Fruit fly (Drosophila melanogaster) whole organism, adult: ENCODE measurements around the gene CG31157.

Experiments
- CG11617 ChIP-seq: fragments of 200-800 bp; sonication (Bioruptor generic); optimal IDR thresholded peaks from 2 replicates; lab custom pipeline; 2017; ENCODE audit warnings: mild to moderate bottlenecking, missing biosample characterization, missing genetic modification reagents, missing genetic modification characterization
- CG12768 ChIP-seq: fragments of 200-800 bp; sonication (Bioruptor generic); optimal IDR thresholded peaks from 2 replicates; lab custom pipeline; 2017; ENCODE audit warnings: missing biosample characterization, missing genetic modification characterization, mild to moderate bottlenecking, moderate library complexity, missing genetic modification reagents
- CG14711 ChIP-seq: fragments of 200-800 bp; sonication (Bioruptor generic); optimal IDR thresholded peaks from 2 replicates; lab custom pipeline; 2018; ENCODE audit warnings: missing biosample characterization, mild to moderate bottlenecking, missing genetic modification characterization, moderate library complexity
- CG1620 ChIP-seq: fragments of 200-800 bp; sonication (Bioruptor generic); optimal IDR thresholded peaks from 2 replicates; lab custom pipeline; 2016; ENCODE audit warnings: missing biosample characterization, missing genetic modification characterization
- CG33017 ChIP-seq: fragments of 200-800 bp; sonication (Bioruptor generic); optimal IDR thresholded peaks from 2 replicates; lab custom pipeline; 2018; ENCODE audit warnings: missing biosample characterization, mild to moderate bottlenecking, missing genetic modification characterization, moderate library complexity
- CG5204 ChIP-seq: fragments of 200-800 bp; sonication (Bioruptor generic); optimal IDR thresholded peaks from 2 replicates; lab custom pipeline; 2016; ENCODE audit warnings: missing biosample characterization, missing genetic modification characterization
- CG7045 ChIP-seq: fragments of 200-800 bp; sonication (Bioruptor generic); optimal IDR thresholded peaks from 2 replicates; lab custom pipeline; 2017; ENCODE audit warnings: missing biosample characterization, mild to moderate bottlenecking, missing genetic modification characterization
- CG7101 ChIP-seq: fragments of 200-800 bp; sonication (Bioruptor generic); optimal IDR thresholded peaks from 2 replicates; lab custom pipeline; 2018; ENCODE audit warnings: missing biosample characterization, mild to moderate bottlenecking, missing genetic modification characterization, moderate library complexity
- Clk ChIP-seq: fragments of 200-800 bp; sonication (Bioruptor generic); optimal IDR thresholded peaks from 2 replicates; lab custom pipeline; 2017; ENCODE audit warnings: missing biosample characterization, missing genetic modification characterization
- Hr96 ChIP-seq: fragments of 200-800 bp; sonication (Bioruptor generic); optimal IDR thresholded peaks from 2 replicates; lab custom pipeline; 2016; ENCODE audit warnings: missing biosample characterization, missing genetic modification characterization
- Mnt ChIP-seq: fragments of 200-800 bp; sonication (Bioruptor generic); optimal IDR thresholded peaks from 2 replicates; lab custom pipeline; 2016; ENCODE audit warnings: missing biosample characterization, mild to moderate bottlenecking, missing genetic modification characterization
- bab1 ChIP-seq: fragments of 200-800 bp; sonication (Bioruptor generic); optimal IDR thresholded peaks from 3 replicates; lab custom pipeline; 2019; ENCODE audit warnings: missing biosample characterization, mild to moderate bottlenecking, missing genetic modification characterization, moderate library complexity
- cic ChIP-seq: fragments of 200-800 bp; sonication (Bioruptor generic); optimal IDR thresholded peaks from 2 replicates; lab custom pipeline; 2017; ENCODE audit warnings: missing biosample characterization, mild to moderate bottlenecking, missing genetic modification characterization, moderate library complexity
- cnc ChIP-seq, 2 experiments: fragments of >200 bp; optimal IDR thresholded peaks; 2 replicates each; lab custom pipeline; 2017
- kay ChIP-seq: fragments of 200-800 bp; sonication (Bioruptor generic); peaks from one replicate; lab custom pipeline; 2016; ENCODE audit warnings: missing biosample characterization, missing genetic modification characterization, borderline replicate concordance
- ovo ChIP-seq: fragments of 200-800 bp; sonication (Bioruptor generic); optimal IDR thresholded peaks from 2 replicates; lab custom pipeline; 2016; ENCODE audit warnings: missing biosample characterization, missing genetic modification characterization
- pad ChIP-seq: fragments of 200-800 bp; sonication (Bioruptor generic); optimal IDR thresholded peaks from 3 replicates; lab custom pipeline; 2017; ENCODE audit warnings: missing biosample characterization, missing genetic modification characterization, mild to moderate bottlenecking, moderate library complexity, missing genetic modification reagents
- tj ChIP-seq: fragments of 200-800 bp; sonication (Bioruptor generic); optimal IDR thresholded peaks from 3 replicates; lab custom pipeline; 2017; ENCODE audit warnings: missing biosample characterization, mild to moderate bottlenecking, missing genetic modification characterization, moderate library complexity
- toe ChIP-seq: fragments of 200-800 bp; sonication (Bioruptor generic); optimal IDR thresholded peaks from 2 replicates; lab custom pipeline; 2016; ENCODE audit warnings: missing biosample characterization, missing genetic modification characterization

CG31157 gene

DNA sequence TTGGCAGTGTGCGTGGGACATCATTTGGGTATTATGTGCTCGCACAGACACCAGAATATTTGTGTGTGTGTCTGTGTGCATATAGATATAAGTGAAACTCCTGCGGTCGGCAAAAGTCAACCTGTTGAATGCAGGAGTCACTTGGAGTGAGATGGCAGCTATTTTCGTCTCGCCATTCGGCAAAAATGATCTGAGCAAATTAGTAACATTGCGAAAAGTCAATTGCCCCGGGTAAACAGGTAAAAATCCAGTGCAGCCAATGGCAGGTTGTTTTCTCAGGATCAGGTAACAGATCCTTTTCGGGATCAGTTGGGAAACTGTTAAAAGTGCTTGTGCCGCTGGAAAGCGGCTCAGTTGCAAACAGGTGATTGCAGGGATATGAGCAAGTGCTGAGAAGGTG lies 24.5 kb downstream of the CG31157 start:
- TF ChIP-seq bab1 (GFP tag; lab: Kevin White, UChicago) (no peak), Clk (GFP tag; lab: Kevin White, UChicago) (no peak), Hr96 (GFP tag; lab: Kevin White, UChicago) (no peak), tj (GFP tag; lab: Kevin White, UChicago) (no peak), CG5204 (GFP tag; lab: Kevin White, UChicago) (no peak), CG7101 (tag; lab: Kevin White, UChicago) (no peak), kay (GFP tag; lab: Kevin White, UChicago) (no peak)

DNA sequence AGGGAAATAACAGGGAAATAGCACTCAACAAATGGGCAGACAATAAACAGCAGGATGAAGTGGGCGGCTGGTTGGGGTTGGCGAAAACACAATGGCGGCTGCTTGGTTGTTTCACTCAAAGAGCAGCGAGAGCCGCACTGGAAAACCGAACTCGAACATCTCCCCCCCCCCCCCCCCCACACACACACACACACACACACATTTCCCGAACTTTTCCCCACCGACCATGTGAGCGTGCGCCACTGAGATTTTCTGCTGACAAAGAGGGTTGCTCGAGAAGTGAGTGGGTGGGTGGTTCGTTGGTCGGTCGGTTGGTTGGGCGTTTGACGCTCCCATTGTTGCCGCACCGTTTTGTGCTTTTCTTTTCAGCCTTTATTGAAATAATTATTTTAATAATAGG lies 25.6 kb downstream of the CG31157 start:
- TF ChIP-seq CG14711 (tag; lab: Kevin White, UChicago) (no peak), Mnt (GFP tag; lab: Kevin White, UChicago) (no peak), bab1 (GFP tag; lab: Kevin White, UChicago) (no peak), tj (GFP tag; lab: Kevin White, UChicago) (no peak), Hr96 (GFP tag; lab: Kevin White, UChicago) (no peak), CG12768 (GFP tag; lab: Kevin White, UChicago) (no peak), CG1620 (no peak), kay (GFP tag; lab: Kevin White, UChicago) (no peak), ovo (GFP tag; lab: Kevin White, UChicago) (no peak), CG7101 (tag; lab: Kevin White, UChicago) (no peak), cic (GFP tag; lab: Kevin White, UChicago) (no peak), CG33017 (tag; lab: Kevin White, UChicago) (no peak), CG7045 (GFP tag; lab: Kevin White, UChicago) (no peak), CG11617 (GFP tag; lab: Kevin White, UChicago) (no peak), cnc (optimal IDR thresholded peaks at IDR 0.05; lab: Kevin White, UChicago) (no peak), Clk (GFP tag; lab: Kevin White, UChicago) (no peak), CG5204 (GFP tag; lab: Kevin White, UChicago) (no peak)

DNA sequence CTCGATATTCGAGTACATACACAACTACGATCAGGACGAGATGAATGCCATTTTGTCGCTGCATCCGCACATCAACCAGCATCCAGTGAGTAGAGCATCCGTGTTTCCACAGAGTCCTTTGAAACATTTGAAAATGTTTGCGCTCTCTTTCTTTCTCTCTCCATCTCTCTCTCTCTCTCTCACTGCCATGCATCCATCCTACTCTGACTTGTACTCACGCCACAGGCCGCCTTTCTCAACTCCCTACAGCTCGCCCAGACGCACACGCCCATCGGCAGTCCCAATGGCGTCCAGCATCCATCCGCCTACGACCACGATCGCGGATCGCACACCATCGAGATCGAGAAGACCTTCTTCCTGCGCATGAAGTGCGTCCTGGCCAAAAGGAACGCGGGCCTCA lies 27.1 kb downstream of the CG31157 start:
- no peak for TF ChIP-seq tj (GFP tag; lab: Kevin White, UChicago)

DNA sequence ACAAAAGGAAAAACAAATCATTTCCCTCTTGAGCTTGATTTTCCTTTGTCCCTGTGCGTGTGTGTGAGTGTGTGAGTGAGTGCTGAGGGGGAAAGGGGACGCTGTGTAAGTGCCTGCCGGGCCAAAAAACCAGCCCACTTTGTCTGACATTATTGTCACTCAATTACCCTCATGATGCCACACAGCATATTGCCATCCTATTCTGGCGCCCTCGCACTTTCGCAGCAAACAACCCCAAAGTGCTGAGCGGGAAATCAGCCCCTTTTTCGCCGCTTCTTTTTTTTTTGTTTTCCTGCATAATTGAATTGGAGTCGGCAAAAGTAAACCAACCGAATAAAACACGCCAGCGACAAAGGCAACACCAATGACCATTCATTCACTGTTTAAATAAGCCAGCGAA lies 28.2 kb downstream of the CG31157 start:
- TF ChIP-seq CG12768 (GFP tag; lab: Kevin White, UChicago) (no peak), pad (no peak), toe (GFP tag; lab: Kevin White, UChicago) (no peak), CG5204 (GFP tag; lab: Kevin White, UChicago) (no peak), Clk (GFP tag; lab: Kevin White, UChicago) (no peak), ovo (GFP tag; lab: Kevin White, UChicago) (no peak), bab1 (GFP tag; lab: Kevin White, UChicago) (no peak), kay (GFP tag; lab: Kevin White, UChicago) (no peak)

DNA sequence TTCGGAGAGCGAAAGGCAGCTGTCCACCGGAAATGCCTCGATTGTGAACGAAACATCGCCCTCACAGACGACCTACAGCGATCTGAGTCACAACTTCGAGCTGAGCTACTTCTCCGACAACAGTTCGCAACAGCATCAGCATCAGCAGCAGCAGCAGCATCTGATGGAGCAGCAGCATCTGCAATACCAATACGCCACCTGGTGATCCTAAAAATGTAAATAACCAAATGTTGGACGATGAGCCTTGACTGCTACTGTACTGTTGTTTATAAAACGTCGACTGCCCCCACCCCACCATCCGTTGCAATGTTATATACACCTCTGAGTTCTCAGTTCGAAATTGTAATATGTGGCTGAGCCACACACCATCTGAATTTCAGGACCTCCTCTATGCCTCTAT lies 29.7 kb downstream of the CG31157 start:
- TF ChIP-seq bab1 (GFP tag; lab: Kevin White, UChicago) (no peak), Mnt (GFP tag; lab: Kevin White, UChicago) (no peak)

DNA sequence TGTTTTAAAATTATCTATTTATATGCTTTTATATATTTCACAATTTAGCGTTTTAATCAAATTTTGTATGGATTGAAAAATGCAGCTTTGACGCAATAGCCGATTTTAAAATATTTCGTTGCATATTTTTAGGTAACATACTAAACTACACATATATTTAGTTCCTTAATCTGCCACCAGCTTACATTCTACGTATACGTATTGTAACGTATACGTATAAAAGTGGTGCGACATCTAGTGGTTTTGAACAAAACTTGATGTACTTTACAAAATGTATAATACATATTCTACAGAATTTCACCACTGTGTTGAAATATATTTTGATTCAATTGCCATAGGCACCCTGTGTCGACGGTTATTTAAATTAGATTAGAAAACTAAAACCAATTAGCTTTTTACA lies 30.7 kb downstream of the CG31157 start:
- TF ChIP-seq CG11617 (GFP tag; lab: Kevin White, UChicago) = no peak
- TF ChIP-seq Mnt (GFP tag; lab: Kevin White, UChicago) = no peak
- peak; percentile 77 for TF ChIP-seq bab1 (GFP tag; lab: Kevin White, UChicago)
- TF ChIP-seq toe (GFP tag; lab: Kevin White, UChicago) = no peak
- TF ChIP-seq CG7101 (tag; lab: Kevin White, UChicago) = no peak
- TF ChIP-seq pad = peak; percentile 13
- TF ChIP-seq cnc (optimal IDR thresholded peaks at IDR 0.05; lab: Kevin White, UChicago) = no peak
- no peak for TF ChIP-seq CG14711 (tag; lab: Kevin White, UChicago)
- TF ChIP-seq CG1620 = peak; percentile 49
- no peak for TF ChIP-seq ovo (GFP tag; lab: Kevin White, UChicago)
- no peak for TF ChIP-seq CG12768 (GFP tag; lab: Kevin White, UChicago)

DNA sequence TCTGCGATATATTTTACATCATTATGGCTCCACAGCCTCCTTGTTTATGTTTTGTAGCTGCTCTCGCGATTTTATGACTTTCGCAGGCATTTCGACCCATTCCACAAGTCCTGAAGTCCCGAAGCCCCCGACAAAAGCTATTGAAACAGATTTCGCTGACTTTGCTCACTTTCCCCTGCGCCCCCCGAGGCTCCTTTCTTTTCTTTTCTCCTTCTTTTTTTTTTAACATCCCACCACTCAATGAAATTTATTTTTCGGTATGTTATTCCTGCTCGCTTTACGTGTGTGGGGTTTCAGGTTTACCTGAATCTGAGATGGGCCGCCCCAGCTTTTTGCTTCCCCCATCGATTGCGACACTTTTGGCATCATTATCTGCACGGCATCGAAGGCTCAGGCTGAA lies 34.9 kb downstream of the CG31157 start:
- TF ChIP-seq CG11617 (GFP tag; lab: Kevin White, UChicago) (no peak), CG33017 (tag; lab: Kevin White, UChicago) (no peak), bab1 (GFP tag; lab: Kevin White, UChicago) (no peak), CG14711 (tag; lab: Kevin White, UChicago) (no peak), CG12768 (GFP tag; lab: Kevin White, UChicago) (no peak), CG7101 (tag; lab: Kevin White, UChicago) (no peak), cic (GFP tag; lab: Kevin White, UChicago) (no peak), Clk (GFP tag; lab: Kevin White, UChicago) (no peak), cnc (optimal IDR thresholded peaks at IDR 0.05; lab: Kevin White, UChicago) (no peak), toe (GFP tag; lab: Kevin White, UChicago) (no peak), Hr96 (GFP tag; lab: Kevin White, UChicago) (no peak), ovo (GFP tag; lab: Kevin White, UChicago) (no peak), Mnt (GFP tag; lab: Kevin White, UChicago) (no peak), tj (GFP tag; lab: Kevin White, UChicago) (no peak)
